Worm (Caenorhabditis elegans): ENCODE results near the gene ttr-11.

DNA sequence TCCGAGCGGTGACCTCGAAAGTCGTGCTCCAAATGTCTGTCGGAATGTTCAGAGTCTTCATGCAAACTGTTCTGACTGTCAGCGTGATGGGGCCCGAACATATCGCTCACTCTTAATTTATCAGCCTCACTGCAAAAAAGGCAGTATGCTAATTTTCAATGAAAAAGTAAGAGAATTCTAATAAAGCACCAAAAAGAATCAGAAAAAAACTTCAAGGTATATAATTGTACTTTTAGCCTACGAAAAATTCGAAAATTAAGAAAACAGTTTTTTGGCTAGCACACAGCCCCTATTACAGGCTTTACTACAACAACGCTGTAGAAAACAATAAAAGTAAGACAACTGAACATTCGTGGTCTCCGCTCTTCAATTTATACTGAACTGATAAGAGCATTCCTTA lies 41.3 kb upstream of the ttr-11 start, which contains the start of gene F26F2.1:
- TF ChIP-seq egl-27 (tag; optimal IDR thresholded peaks at IDR 0.05) (no peak), fkh-4 (tag; optimal IDR thresholded peaks at IDR 0.05; ENCODE audit: borderline replicate concordance) (no peak), ama-1 (optimal IDR thresholded peaks at IDR 0.05) (no peak), C04F5.9 (tag; optimal IDR thresholded peaks at IDR 0.05) (no peak), sptf-1 (tag; optimal IDR thresholded peaks at IDR 0.05) (no peak), tbx-2 (tag; optimal IDR thresholded peaks at IDR 0.05) (no peak), lin-35 (GFP tag; optimal IDR thresholded peaks at IDR 0.05) (no peak)

Data from whole organism, L1 larva.